Worm (Caenorhabditis elegans): ENCODE results near the gene T07G12.3.

The T07G12.3 gene

DNA sequence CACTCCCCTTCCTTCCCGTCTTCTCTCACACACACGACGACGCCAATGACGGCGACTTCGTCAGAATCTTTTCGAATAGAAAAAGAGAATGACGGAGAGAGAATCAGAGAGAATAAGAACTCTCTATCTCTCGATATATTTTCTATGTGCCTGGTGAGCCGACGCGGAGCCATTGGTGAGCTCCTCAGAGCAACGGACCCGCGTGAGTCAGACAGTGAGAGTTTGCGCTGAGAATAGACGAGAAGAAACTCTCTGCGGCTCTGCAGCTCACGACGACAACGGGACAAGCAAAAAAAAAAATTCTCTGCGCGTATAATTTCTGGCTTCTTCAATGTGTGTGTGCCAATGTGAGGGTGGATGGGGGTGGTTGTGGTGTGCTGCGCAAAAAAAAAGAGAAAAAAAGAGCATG is 33.8 kb upstream of the T07G12.3 start (continued):
- no peak for TF ChIP-seq F39B2.1 (GFP tag; IDR thresholded peaks at IDR 0.05)
- 0 out of 2 replicates have a peak, but pooled peaks have one; percentile 4 for TF ChIP-seq egrh-3 (GFP tag; IDR thresholded peaks at IDR 0.05)
- no peak for TF ChIP-seq ceh-91 (GFP tag; IDR thresholded peaks at IDR 0.05)
- peak in 1 of 3 experiments; percentile 11 for TF ChIP-seq lin-35 (GFP tag; optimal IDR thresholded peaks at IDR 0.05)
- no peak for TF ChIP-seq Y67H2A.10 (GFP tag; conservative IDR thresholded peaks at IDR 0.05)
- TF ChIP-seq unc-130 (GFP tag; optimal IDR thresholded peaks at IDR 0.05), result no peak
- TF ChIP-seq egl-18 (GFP tag; IDR thresholded peaks at IDR 0.05), result no peak
- TF ChIP-seq lsl-1 (GFP tag; optimal IDR thresholded peaks at IDR 0.05), result no peak
- TF ChIP-seq somi-1 (GFP tag; optimal IDR thresholded peaks at IDR 0.05), result peak; percentile 14
- no peak for TF ChIP-seq sdz-38 (tag; optimal IDR thresholded peaks at IDR 0.05)
- no peak for TF ChIP-seq repo-1 (tag; optimal IDR thresholded peaks at IDR 0.05)
- no peak for TF ChIP-seq Y53G8AR.9 (GFP tag; conservative IDR thresholded peaks at IDR 0.05)
- no peak for TF ChIP-seq rec-8 (tag; optimal IDR thresholded peaks at IDR 0.05)
- no peak for TF ChIP-seq ekl-4 (GFP tag; IDR thresholded peaks at IDR 0.05)
- no peak for TF ChIP-seq tbx-9 (tag; optimal IDR thresholded peaks at IDR 0.05; ENCODE audit: borderline replicate concordance)
- TF ChIP-seq lin-40 (tag; optimal IDR thresholded peaks at IDR 0.05), result peak; percentile 44
- no peak for TF ChIP-seq mel-28 (tag; optimal IDR thresholded peaks at IDR 0.05; ENCODE audit: borderline replicate concordance)
- TF ChIP-seq snpc-1.1 (tag; optimal IDR thresholded peaks at IDR 0.05; ENCODE audit: insufficient read depth), result no peak
- no peak for TF ChIP-seq madf-3 (GFP tag; IDR thresholded peaks at IDR 0.05)
- no peak for TF ChIP-seq lsy-27 (tag; optimal IDR thresholded peaks at IDR 0.05; ENCODE audit: borderline replicate concordance, insufficient read depth)
- no peak for TF ChIP-seq cebp-1 (GFP tag; IDR thresholded peaks at IDR 0.05)
- peak; percentile 43 for TF ChIP-seq cebp-1 (tag; optimal IDR thresholded peaks at IDR 0.05)
- no peak for TF ChIP-seq ccch-3 (GFP tag; optimal IDR thresholded peaks at IDR 0.05)
- no peak for TF ChIP-seq nhr-179 (tag; optimal IDR thresholded peaks at IDR 0.05)
- TF ChIP-seq ztf-28 (GFP tag; IDR thresholded peaks at IDR 0.05), result no peak
- TF ChIP-seq B0035.1 (tag; optimal IDR thresholded peaks at IDR 0.05), result no peak
- peak; percentile 41 for TF ChIP-seq attf-5 (GFP tag; optimal IDR thresholded peaks at IDR 0.05)
- no peak for TF ChIP-seq ama-1 (optimal IDR thresholded peaks at IDR 0.05)
- no peak for TF ChIP-seq ama-1 (GFP tag; optimal IDR thresholded peaks at IDR 0.05)
- TF ChIP-seq ceh-40 (GFP tag; IDR thresholded peaks at IDR 0.05), result no peak
- TF ChIP-seq F57C9.4 (tag; optimal IDR thresholded peaks at IDR 0.05), result no peak
- TF ChIP-seq ceh-27 (GFP tag; optimal IDR thresholded peaks at IDR 0.05), result peak; percentile 27

DNA sequence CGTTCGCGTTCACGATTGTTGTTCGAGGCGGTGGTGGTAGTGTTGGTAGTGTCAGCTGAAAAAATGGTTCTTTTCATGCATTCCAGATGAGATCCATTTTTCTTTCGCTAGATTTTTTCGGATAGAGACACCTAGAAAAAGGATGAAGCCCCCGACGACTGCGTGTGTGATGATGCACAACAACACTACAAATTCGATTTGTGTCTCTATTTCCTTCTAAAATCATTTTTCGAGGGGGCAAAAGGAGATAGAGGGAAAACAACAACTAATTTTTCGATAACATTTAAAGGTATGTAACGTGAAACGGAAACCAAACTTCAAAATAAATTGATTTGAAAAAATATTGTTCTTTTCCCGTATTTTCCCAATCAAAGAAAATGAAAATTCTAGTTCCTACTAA is 33.3 kb upstream of the T07G12.3 start:
- TF ChIP-seq xnd-1 (tag; optimal IDR thresholded peaks at IDR 0.05), result no peak
- TF ChIP-seq K11D2.4 (GFP tag; IDR thresholded peaks at IDR 0.05), result no peak
- TF ChIP-seq F57C9.4 (tag; optimal IDR thresholded peaks at IDR 0.05), result no peak
- no peak for TF ChIP-seq aptf-2 (GFP tag; conservative IDR thresholded peaks at IDR 0.05)
- no peak for TF ChIP-seq madf-8 (GFP tag; conservative IDR thresholded peaks at IDR 0.05)
- no peak for TF ChIP-seq repo-1 (tag; optimal IDR thresholded peaks at IDR 0.05)
- TF ChIP-seq hmg-20 (GFP tag; IDR thresholded peaks at IDR 0.05), result no peak
- TF ChIP-seq ztf-3 (GFP tag; optimal IDR thresholded peaks at IDR 0.05), result no peak
- TF ChIP-seq Y67H2A.10 (GFP tag; conservative IDR thresholded peaks at IDR 0.05), result no peak

All from whole organism, young adult.